Worm (Caenorhabditis elegans) whole organism, dauer: Measurements from ENCODE around the gene R05G9R.1.

Experiments
- unc-62 ChIP-seq: sonication (generic microtip); optimal IDR thresholded peaks from 2 replicates; lab custom pipeline; 2017; ENCODE audit warnings: missing biosample characterization, missing genetic modification reagents, missing genetic modification characterization

Gene R05G9R.1

DNA sequence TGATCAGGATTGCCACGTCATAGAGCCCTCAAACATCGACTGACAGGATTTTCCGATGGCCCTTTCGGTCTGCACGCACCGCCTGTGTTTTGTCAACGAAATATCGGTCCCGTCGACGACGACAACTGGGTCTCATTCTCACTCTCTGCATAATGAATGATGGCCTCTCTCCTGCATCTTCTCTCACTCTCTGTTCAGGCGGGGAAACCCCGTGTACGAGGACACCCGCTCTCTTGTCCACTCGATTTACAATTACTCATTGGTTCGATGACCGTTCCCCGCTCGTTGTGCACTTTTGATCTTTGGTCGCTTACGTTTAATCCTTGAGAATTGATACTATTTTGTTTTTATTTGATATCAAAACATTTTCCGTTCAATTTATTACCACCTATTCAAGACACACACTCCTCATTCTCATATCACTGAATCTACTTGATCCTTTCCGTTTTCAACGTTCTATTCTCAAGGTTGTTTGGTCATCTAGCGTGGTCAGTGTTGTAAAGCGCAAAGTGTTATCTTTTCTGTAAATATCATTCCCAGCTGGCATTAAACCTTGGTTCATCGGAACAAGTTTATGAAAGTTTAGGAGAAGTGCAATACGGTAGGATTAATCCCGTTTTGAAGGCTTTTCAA, 8.9 kb upstream of the R05G9R.1 start:
- no peak for TF ChIP-seq unc-62 (GFP tag; lab: Kevin White, UChicago)

DNA sequence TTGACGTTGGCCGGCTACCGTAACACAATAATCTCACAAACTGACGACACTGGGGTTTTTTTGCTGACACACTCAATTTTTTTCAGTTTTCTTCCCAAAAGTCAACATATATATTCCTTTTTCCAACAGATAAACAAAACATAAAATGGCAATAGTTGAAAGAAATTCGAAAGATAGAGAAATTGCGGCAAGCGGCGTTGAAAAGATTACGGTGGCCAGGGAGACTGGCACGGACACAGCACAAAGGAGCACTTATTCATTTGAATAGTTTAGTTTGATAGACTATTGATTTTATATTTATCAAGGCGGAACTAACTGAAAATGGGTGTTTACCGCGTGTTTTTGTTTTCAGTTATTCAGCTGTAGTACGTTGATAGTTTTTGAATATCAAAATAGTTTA, 7.5 kb upstream of the R05G9R.1 start, which contains the start of gene toe-2:
TSS of gene toe-2 (minus strand) at position 70 of the 400 bp plus-strand sequence.
- TF ChIP-seq unc-62 (GFP tag; lab: Kevin White, UChicago): no peak

DNA sequence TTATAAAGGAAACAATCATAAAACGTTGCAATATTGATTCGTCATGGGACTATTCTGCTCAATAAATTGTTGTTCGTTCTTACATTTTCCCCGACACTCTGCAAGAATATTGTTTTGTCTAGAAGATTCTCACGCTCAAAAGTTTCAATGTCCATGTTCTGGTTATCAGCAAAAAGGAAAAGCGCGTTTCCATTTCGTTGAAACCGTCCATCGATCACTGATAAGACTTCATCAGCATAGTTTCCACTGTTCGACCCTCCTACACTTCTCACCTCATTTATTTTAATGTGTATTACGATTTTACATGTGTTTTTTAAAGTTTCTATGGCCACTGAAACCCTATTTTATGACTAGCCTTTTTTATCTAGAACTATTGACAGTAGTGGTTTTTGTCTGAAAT, 6.3 kb upstream of the R05G9R.1 start:
- TF ChIP-seq unc-62 (GFP tag; lab: Kevin White, UChicago): no peak

DNA sequence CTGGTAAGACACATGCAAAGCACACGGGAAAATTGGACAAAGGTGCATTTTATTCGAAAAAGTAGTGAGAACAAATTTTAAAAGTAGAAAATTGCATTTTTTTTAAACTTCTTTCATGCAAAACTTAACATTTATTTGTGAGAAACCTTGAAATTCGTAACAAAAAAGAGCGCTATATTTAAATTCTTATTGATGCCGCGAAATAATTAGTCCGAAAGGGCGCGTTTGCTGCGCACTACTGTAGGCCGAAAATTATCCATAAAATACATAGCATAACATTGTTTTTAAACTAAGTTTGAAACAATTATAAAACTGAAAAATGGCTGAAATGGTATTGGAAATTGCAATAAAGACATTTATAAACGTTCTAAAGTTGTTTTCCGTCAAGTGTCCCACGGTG, 5.9 kb upstream of the R05G9R.1 start:
- TF ChIP-seq unc-62 (GFP tag; lab: Kevin White, UChicago): no peak

DNA sequence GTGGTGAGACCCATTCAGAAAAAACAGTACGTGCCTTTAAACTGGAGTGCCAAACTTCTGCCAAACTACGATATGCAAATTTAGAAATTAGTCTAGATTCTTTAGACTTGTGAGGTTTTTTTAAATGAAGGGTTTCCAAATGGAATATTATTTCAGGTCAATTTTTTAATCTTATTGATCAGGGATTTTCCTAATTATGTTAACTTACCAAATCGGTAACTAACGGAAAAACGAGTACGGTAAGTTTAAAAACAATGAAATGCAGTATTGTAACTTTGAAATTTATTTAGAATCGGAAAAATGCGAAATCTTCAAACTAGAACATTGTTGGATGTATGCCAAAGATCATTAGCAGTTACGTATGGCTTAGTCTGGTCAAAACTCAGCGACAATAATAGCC, 2.5 kb upstream of the R05G9R.1 start, which contains the start of gene C56E6.7:
TSS of gene C56E6.7 (plus strand) at position 301 of the 400 bp plus-strand sequence.
- TF ChIP-seq unc-62 (GFP tag; lab: Kevin White, UChicago): no peak

DNA sequence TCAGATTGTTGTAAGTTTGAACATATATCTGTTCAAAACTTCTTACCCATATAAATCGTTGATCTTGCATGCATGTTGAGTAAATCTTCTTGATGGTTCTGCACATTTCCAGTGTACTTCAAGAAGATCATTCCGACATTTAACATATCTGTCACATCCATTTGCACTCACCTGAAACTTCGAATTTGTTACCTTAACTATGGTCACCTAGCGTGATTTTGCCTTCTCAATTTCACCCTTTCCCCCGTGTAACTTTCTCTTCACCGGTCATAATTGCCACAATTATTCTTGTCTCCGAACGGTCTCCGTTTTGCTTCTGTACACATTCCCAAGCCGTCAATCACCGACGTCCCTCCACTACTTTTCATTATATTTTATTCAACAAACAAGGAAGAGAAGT, 454 bp downstream of the R05G9R.1 start:
- no peak for TF ChIP-seq unc-62 (GFP tag; lab: Kevin White, UChicago)

DNA sequence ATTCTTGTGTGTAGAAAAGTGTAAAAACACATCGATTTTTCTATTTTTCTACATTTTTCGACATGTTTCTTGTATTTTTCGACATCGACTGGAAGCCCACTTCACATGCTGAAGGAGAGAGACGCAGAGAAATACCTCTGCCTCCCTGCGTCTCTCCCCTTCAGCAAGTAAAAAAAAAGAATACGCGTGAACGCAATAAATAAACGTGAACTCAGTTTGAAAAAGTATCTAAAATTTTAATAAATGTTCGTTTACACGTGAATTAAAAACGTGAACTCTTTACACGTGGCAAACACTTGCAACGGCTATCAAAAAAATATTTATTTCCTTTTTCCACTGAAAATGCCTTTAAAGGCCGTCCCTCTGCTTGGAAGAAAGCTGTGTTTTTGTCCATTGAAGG, 11.0 kb downstream of the R05G9R.1 start, which contains the start of gene R05G9.1:
TSS of gene R05G9.1 (plus strand) at position 343 of the 400 bp plus-strand sequence.
- no peak for TF ChIP-seq unc-62 (GFP tag; lab: Kevin White, UChicago)

DNA sequence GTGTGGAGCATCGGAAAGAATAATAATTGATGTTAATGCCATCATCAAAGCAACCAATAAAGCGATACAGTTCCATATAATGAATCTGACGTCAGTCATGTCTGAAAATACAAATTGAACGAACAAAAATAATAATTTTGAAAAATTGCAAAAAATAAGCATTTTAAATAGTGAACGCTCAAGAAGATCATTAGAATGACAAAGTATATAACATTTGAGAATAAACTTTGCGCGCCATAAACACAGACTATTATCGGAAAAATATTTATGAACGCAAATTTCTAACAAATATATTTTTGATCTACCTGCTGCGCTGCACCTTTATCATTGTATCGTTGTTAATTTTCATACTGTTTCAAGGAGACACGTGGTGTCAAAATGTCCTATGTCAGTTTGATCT, 12.4 kb downstream of the R05G9R.1 start, which contains the start of gene R05G9.3:
TSS of gene R05G9.3 (minus strand) at position 101 of the 400 bp plus-strand sequence.
- TF ChIP-seq unc-62 (GFP tag; lab: Kevin White, UChicago): no peak

DNA sequence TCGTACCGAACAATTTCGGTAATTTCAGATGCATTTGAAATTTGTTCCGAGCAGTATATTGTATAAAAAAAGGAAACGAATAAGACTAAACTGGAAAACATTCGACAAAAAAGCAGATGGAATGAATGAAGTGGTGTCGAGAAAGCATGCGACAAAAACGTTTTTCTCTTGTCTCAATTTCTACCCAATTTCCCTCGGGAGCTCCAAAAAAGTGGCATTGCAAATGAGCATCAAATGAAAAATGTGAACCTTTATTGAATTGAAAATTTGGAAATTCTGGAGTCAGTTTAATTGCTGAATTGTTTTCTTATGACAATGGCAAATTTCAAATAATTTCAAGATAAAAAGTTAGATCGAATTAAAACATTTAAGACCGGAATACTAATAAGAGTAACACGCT, 13.7 kb downstream of the R05G9R.1 start, which contains the start of gene R05G9.5:
TSS of gene R05G9.5 (minus strand) at position 101 of the 400 bp plus-strand sequence.
- no peak for TF ChIP-seq unc-62 (GFP tag; lab: Kevin White, UChicago)

DNA sequence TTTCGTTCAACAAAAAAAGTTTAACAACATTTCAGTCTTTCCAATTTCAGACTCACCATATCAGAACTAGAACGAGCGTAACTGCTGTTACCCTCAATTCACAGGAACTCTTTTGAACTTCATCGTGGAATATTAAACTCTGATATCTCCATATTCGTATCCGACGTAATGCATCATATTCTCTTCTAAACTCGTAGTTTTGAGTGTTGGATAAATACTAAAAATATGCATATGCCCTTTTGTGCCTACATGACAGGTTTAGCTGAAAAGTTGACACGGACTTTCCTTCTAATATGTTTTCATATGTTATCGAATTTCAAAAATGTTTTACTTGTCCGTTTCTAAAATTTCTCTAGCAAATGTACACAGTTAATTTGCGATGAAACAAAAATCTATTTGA, 14.7 kb downstream of the R05G9R.1 start, which contains the start of gene twk-49:
TSS of gene twk-49 (minus strand) at position 101 of the 400 bp plus-strand sequence.
- TF ChIP-seq unc-62 (GFP tag; lab: Kevin White, UChicago): no peak

DNA sequence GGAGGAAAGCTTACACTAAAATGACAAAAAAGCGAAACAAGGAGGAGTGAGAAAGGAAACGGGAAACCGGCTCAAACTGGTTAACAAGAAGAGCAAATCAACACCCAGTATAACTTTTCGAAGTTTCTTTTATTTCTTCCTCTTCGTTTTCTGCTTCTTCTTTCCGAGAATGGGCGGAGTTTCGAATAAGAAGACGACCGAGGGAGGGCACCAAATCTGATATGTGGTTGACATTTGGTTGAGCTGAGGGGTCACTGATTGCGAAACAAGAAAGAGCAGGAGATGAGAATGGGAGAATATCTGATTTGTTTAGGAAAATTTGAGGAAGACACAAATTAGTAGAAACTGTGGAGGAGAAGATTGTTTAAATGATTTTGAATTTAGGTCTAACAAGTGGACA, 15.2 kb downstream of the R05G9R.1 start:
- no peak for TF ChIP-seq unc-62 (GFP tag; lab: Kevin White, UChicago)

DNA sequence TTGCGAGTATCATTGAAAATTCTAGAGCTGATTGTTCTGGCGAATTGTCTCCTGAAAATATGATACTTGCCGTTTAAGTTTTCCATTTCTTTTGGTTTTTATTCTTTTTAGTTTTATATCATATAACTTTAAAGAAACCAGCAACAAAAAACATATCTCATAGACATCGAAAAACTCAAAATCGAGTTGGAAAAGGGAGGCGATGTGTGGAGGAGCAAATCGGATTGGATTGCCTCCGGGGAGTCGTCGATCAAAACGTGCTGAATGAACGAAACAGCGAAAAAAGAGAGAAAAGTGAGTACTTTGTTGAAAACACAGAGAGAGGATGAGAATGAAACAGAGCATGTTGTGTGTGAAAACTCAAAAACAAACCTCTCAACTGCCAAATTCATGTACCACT, 16.7 kb downstream of the R05G9R.1 start:
- no peak for TF ChIP-seq unc-62 (GFP tag; lab: Kevin White, UChicago)

DNA sequence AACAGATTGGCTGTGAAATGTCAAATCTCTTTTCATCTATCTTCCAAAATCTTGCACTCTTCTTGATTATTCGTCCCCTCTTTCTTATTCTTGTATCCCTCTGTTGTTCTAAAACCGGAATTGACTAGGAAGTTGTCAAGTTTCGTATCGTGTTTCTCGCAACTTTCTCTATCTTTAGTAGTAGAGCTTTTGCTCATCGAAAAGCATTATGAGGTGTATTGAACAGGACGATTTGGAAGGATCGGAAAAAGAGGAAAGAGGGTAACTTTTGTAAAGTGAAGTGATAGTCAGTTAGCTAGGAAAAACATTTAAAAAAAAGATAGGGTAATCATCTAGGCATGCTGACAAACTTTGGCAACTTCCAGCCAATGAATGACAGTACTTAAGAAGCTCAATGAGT, 17.3 kb downstream of the R05G9R.1 start:
- no peak for TF ChIP-seq unc-62 (GFP tag; lab: Kevin White, UChicago)

DNA sequence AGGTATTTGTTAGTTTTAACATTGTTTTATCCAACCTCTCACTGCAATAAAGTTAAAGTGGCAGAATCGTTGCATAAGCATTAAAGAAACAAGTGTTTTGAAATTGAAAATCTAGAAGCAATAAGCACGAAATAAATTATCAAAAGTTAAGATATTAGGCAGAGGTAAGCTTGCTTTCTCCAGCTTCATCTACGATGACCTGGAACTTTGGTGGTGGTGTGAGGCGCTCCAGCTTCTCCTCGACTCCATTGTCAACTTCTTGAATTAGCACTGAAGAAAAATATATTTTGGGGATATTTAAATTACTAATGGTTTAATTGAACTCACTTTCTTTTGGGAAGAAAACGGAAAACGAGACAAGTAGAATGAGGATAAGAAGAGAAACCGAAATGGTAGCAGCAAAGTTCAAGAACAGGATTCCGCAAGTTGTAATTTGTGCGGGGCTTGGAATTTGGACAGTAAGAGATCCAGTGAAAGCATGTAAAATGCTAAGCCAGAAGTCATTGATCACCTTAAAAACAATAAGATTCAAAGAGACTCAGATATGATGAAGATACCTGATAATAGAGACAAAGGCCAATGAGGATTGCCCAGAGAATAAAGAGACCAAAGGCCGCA, 20.0 kb downstream of the R05G9R.1 start:
- TF ChIP-seq unc-62 (GFP tag; lab: Kevin White, UChicago): no peak

DNA sequence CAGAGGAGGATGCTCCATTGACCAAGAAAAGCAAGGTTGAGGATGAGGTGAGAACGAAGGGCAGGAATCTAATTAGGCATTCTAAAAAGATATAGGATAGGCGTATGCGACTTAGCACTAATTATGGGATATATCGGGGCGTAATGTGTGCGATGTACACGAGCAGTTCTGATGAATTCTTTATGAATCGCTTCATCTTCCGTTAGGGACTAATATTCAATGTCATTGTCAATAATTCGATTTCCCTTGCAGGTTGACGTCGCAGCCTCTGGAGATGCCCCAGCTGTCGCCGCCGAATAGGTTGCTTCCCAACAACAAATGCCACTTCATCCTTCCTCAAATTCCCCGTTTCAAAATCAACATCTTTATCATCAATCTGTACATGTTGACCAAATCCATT, 20.7 kb downstream of the R05G9R.1 start:
- no peak for TF ChIP-seq unc-62 (GFP tag; lab: Kevin White, UChicago)

DNA sequence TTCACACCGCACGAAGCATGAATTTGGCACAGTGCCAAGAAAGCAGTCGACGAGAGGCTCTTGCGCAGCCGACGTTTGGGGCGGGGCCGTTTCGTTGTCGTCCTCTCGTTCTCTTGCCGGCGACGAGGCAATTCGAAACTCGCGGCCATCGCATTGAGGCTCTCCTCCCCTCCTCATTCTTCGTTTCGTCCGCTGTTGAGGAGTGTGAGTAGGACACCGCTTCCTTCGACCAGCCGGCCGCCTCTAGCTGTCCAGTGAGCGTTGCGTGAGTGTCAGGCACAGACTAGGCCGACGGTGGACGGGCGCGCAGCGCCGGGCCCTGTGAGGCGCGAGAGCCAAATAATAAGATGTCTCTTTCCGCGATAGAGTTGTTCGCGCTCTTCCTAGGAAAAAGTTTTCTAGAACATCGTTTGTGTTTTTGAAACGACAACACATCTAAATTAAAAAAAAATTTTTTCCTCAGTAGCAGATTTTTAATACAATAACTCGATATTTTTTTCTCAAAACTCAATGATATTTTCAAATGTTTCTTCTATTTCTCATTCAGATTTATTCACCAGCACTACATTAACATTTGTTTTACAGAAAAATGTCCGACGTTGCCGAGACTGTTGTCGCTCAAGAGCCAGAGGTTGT, 21.9 kb downstream of the R05G9R.1 start, which contains the start of the genes T28D9.11 and T28D9.1:
TSS of gene T28D9.11 (minus strand) at position 177 of the 636 bp plus-strand sequence.
TSS of gene T28D9.1 (plus strand) at position 586 of the 636 bp plus-strand sequence.
- TF ChIP-seq unc-62 (GFP tag; lab: Kevin White, UChicago): no peak
